Fruit fly (Drosophila melanogaster): Measurements from ENCODE around the gene CheA86a.

dm6 chr3R:11177579-11177978 lies 32.5 kb upstream of the CheA86a start:
- no peak for TF ChIP-seq CG8478 (optimal IDR thresholded peaks at IDR 0.05)
- no peak for TF ChIP-seq CTCF (optimal IDR thresholded peaks at IDR 0.05)
